Fruit fly (Drosophila melanogaster) whole organism, embryonic: ENCODE results near the gene velo.

Source experiments
- Ada2b ChIP-seq: fragments of 200-800 bp; sonication (Bioruptor generic); IDR thresholded peaks from 2 replicates; pipeline ENCODE4 v1.3.6; 2022; ENCODE audit warnings: missing biosample characterization, missing genetic modification characterization
- CG1024 ChIP-seq: fragments of 200-800 bp; sonication (Bioruptor generic); IDR thresholded peaks from 2 replicates; pipeline ENCODE4 v1.3.6; 2022; ENCODE audit warnings: missing biosample characterization, missing genetic modification characterization
- CG15514 ChIP-seq: fragments of 200-800 bp; sonication (Bioruptor generic); optimal IDR thresholded peaks from 3 replicates; lab custom pipeline; 2017; ENCODE audit warnings: missing biosample characterization, missing genetic modification characterization, mild to moderate bottlenecking, moderate library complexity, missing genetic modification reagents
- CG1603 ChIP-seq: fragments of 200-800 bp; sonication (Bioruptor generic); optimal IDR thresholded peaks from 2 replicates; lab custom pipeline; 2019; ENCODE audit warnings: missing biosample characterization, mild to moderate bottlenecking, missing genetic modification characterization, moderate library complexity
- CG17802 ChIP-seq: fragments of 200-800 bp; sonication (Bioruptor generic); optimal IDR thresholded peaks from 2 replicates; lab custom pipeline; 2018; ENCODE audit warnings: missing biosample characterization, mild to moderate bottlenecking, missing genetic modification characterization, moderate library complexity
- CG31224 ChIP-seq: fragments of 200-800 bp; sonication (Bioruptor generic); IDR thresholded peaks from 2 replicates; pipeline ENCODE4 v1.3.6; 2022; ENCODE audit warnings: missing biosample characterization, missing genetic modification characterization
- CG34224 ChIP-seq: fragments of 200-800 bp; sonication (Bioruptor generic); IDR thresholded peaks from 3 replicates; pipeline ENCODE4 v1.3.6; 2022; ENCODE audit warnings: missing biosample characterization, missing genetic modification characterization; ENCODE audit not compliant: partially characterized antibody
- CG3726 ChIP-seq: fragments of 200-800 bp; sonication (Bioruptor generic); IDR thresholded peaks from 3 replicates; pipeline ENCODE4, ENCODE4 v1.3.6; 2022; ENCODE audit warnings: missing biosample characterization, missing genetic modification characterization
- CG6175 ChIP-seq: fragments of 200-800 bp; sonication (Bioruptor generic); IDR thresholded peaks from 3 replicates; pipeline ENCODE4 v1.3.6; 2022; ENCODE audit warnings: missing biosample characterization, missing genetic modification characterization
- CG6791 ChIP-seq: fragments of 200-800 bp; sonication (Bioruptor generic); IDR thresholded peaks from 3 replicates; pipeline ENCODE4 v1.3.6; 2022; ENCODE audit warnings: missing biosample characterization, missing genetic modification characterization; ENCODE audit not compliant: partially characterized antibody
- CG7271 ChIP-seq: fragments of 200-800 bp; sonication (Bioruptor generic); optimal IDR thresholded peaks from 2 replicates; lab custom pipeline; 2018; ENCODE audit warnings: missing biosample characterization, mild to moderate bottlenecking, missing genetic modification characterization, moderate library complexity
- CG7556 ChIP-seq: fragments of 200-800 bp; sonication (Bioruptor generic); optimal IDR thresholded peaks from 2 replicates; lab custom pipeline; 2017; ENCODE audit warnings: missing biosample characterization, mild to moderate bottlenecking, missing genetic modification characterization
- CG7786 ChIP-seq: fragments of 200-800 bp; sonication (Bioruptor generic); optimal IDR thresholded peaks from 2 replicates; lab custom pipeline; 2016; ENCODE audit warnings: missing biosample characterization, missing genetic modification characterization
- CG8944 ChIP-seq: fragments of 200-800 bp; sonication (Bioruptor generic); optimal IDR thresholded peaks from 3 replicates; lab custom pipeline; 2016; ENCODE audit warnings: missing biosample characterization, missing genetic modification characterization
- CG9797 ChIP-seq: fragments of 200-800 bp; sonication (Bioruptor generic); optimal IDR thresholded peaks from 3 replicates; lab custom pipeline; 2018; ENCODE audit warnings: missing biosample characterization, mild to moderate bottlenecking, missing genetic modification characterization
- CoRest ChIP-seq: fragments of 200-800 bp; sonication (Bioruptor generic); optimal IDR thresholded peaks from 3 replicates; lab custom pipeline; 2018; ENCODE audit warnings: missing biosample characterization, mild to moderate bottlenecking, missing genetic modification characterization, moderate library complexity
- D19A ChIP-seq: fragments of 200-800 bp; optimal IDR thresholded peaks from 3 replicates; lab custom pipeline; 2019; ENCODE audit warnings: missing biosample characterization, mild to moderate bottlenecking, missing genetic modification characterization, moderate library complexity
- Dad ChIP-seq: fragments of 200-800 bp; sonication (Bioruptor generic); optimal IDR thresholded peaks from 3 replicates; lab custom pipeline; 2016; ENCODE audit warnings: missing biosample characterization, missing genetic modification characterization
- Dfd ChIP-seq, 2 experiments: fragments of >200 bp; optimal IDR thresholded peaks; 2 replicates each; lab custom pipeline; 2017; ENCODE audit warnings: missing biosample characterization in 2 of 2, missing genetic modification characterization in 2 of 2
- ERR ChIP-seq: fragments of 200-800 bp; sonication (Bioruptor generic); optimal IDR thresholded peaks from 2 replicates; lab custom pipeline; 2016; ENCODE audit warnings: missing biosample characterization, missing genetic modification characterization
- Eip74EF ChIP-seq, 2 experiments: fragments of 200-800 bp in 1 of 2; fragments of >200 bp in 1 of 2; sonication (Bioruptor generic) in 1 of 2; optimal IDR thresholded peaks; 2 replicates each; lab custom pipeline; 2017 to 2019; ENCODE audit warnings: missing biosample characterization in 2 of 2, missing genetic modification characterization in 2 of 2, mild to moderate bottlenecking in 1 of 2, moderate library complexity in 1 of 2
- H2.0 ChIP-seq: fragments of 200-800 bp; sonication (Bioruptor generic); IDR thresholded peaks from 2 replicates; pipeline ENCODE4 v1.3.6; 2022; ENCODE audit warnings: missing biosample characterization, missing genetic modification characterization
- HLHmδ ChIP-seq: fragments of 200-800 bp; sonication (Bioruptor generic); optimal IDR thresholded peaks from 2 replicates; lab custom pipeline; 2018; ENCODE audit warnings: missing biosample characterization, mild to moderate bottlenecking, missing genetic modification characterization, moderate library complexity
- Lhr ChIP-seq: fragments of 200-800 bp; sonication (Bioruptor generic); optimal IDR thresholded peaks from 3 replicates; lab custom pipeline; 2017; ENCODE audit warnings: mild to moderate bottlenecking, missing biosample characterization, missing genetic modification reagents, missing genetic modification characterization
- Lim3 ChIP-seq: fragments of 200-800 bp; sonication (Bioruptor generic); IDR thresholded peaks from 2 replicates; pipeline ENCODE4 v1.3.6; 2022; ENCODE audit warnings: missing biosample characterization, missing genetic modification characterization
- Nf-YA ChIP-seq: fragments of 200-800 bp; sonication (Bioruptor generic); IDR thresholded peaks from 2 replicates; pipeline ENCODE4 v1.3.6; 2022; ENCODE audit warnings: missing biosample characterization, missing genetic modification characterization
- Opbp ChIP-seq: fragments of 200-800 bp; sonication (Bioruptor generic); IDR thresholded peaks from 3 replicates; pipeline ENCODE4 v1.3.6; 2022; ENCODE audit warnings: missing biosample characterization, missing genetic modification characterization; ENCODE audit not compliant: partially characterized antibody
- Rx ChIP-seq: fragments of 200-800 bp; sonication (Bioruptor generic); IDR thresholded peaks from 2 replicates; pipeline ENCODE4 v1.3.6; 2022; ENCODE audit warnings: missing biosample characterization, missing genetic modification characterization
- Trl ChIP-seq, 3 experiments: fragments of >200 bp in 2 of 3; fragments of 200-800 bp in 1 of 3; sonication (Bioruptor generic) in 1 of 3; optimal IDR thresholded peaks; 2 replicates in 1 of 3; 3 replicates in 2 of 3; lab custom pipeline; 2016 to 2017; ENCODE audit warnings: missing biosample characterization in 1 of 3, missing genetic modification characterization in 1 of 3
- dysf ChIP-seq: fragments of 200-800 bp; sonication (Bioruptor generic); IDR thresholded peaks from 3 replicates; pipeline ENCODE4 v1.3.6; 2022; ENCODE audit warnings: missing biosample characterization, missing genetic modification characterization
- emc ChIP-seq: fragments of 200-800 bp; sonication (Bioruptor generic); optimal IDR thresholded peaks from 2 replicates; lab custom pipeline; 2016; ENCODE audit warnings: missing biosample characterization, missing genetic modification characterization
- eve ChIP-seq, 2 experiments: fragments of >200 bp; optimal IDR thresholded peaks; 2 replicates each; lab custom pipeline; 2017; ENCODE audit warnings: missing biosample characterization in 2 of 2, missing genetic modification characterization in 2 of 2
- fd102C ChIP-seq: fragments of 200-800 bp; sonication (Bioruptor generic); optimal IDR thresholded peaks from 2 replicates; lab custom pipeline; 2018; ENCODE audit warnings: missing biosample characterization, mild to moderate bottlenecking, missing genetic modification characterization, moderate library complexity
- inv ChIP-seq: fragments of 200-800 bp; sonication (Bioruptor generic); IDR thresholded peaks from 2 replicates; pipeline ENCODE4 v1.3.6; 2022; ENCODE audit warnings: missing biosample characterization, missing genetic modification characterization; ENCODE audit not compliant: partially characterized antibody
- ken ChIP-seq: fragments of 200-800 bp; sonication (Bioruptor generic); IDR thresholded peaks from 3 replicates; pipeline ENCODE4 v1.3.6; 2022; ENCODE audit warnings: missing biosample characterization, missing genetic modification characterization
- knrl ChIP-seq: fragments of 200-800 bp; sonication (Bioruptor generic); IDR thresholded peaks from 3 replicates; pipeline ENCODE4 v1.3.6; 2022; ENCODE audit warnings: missing biosample characterization, missing genetic modification characterization; ENCODE audit not compliant: partially characterized antibody
- lilli ChIP-seq: fragments of 200-800 bp; sonication (Bioruptor generic); optimal IDR thresholded peaks from 3 replicates; lab custom pipeline; 2016; ENCODE audit warnings: missing biosample characterization, missing genetic modification characterization
- lov ChIP-seq, 2 experiments: fragments of 200-800 bp in 1 of 2; fragments of >200 bp in 1 of 2; sonication (Bioruptor generic) in 1 of 2; IDR thresholded peaks in 1 of 2; optimal IDR thresholded peaks in 1 of 2; 2 replicates in 1 of 2; 3 replicates in 1 of 2; pipeline versions ENCODE4 v1.3.6 to Lab custom; 2017 to 2022; ENCODE audit warnings: missing biosample characterization in 1 of 2, missing genetic modification characterization in 1 of 2
- nerfin-1 ChIP-seq: fragments of 200-800 bp; sonication (Bioruptor generic); optimal IDR thresholded peaks from 3 replicates; lab custom pipeline; 2019; ENCODE audit warnings: missing biosample characterization, mild to moderate bottlenecking, missing genetic modification characterization, moderate library complexity
- nom ChIP-seq: fragments of 200-800 bp; sonication (Bioruptor generic); optimal IDR thresholded peaks from 2 replicates; lab custom pipeline; 2017; ENCODE audit warnings: missing biosample characterization, missing genetic modification characterization, mild to moderate bottlenecking, moderate library complexity, missing genetic modification reagents
- otp ChIP-seq: fragments of 200-800 bp; sonication (Bioruptor generic); IDR thresholded peaks from 3 replicates; pipeline ENCODE4, ENCODE4 v1.3.6; 2022; ENCODE audit warnings: missing biosample characterization, missing genetic modification characterization
- pb ChIP-seq: fragments of 200-800 bp; sonication (Bioruptor generic); optimal IDR thresholded peaks from 3 replicates; lab custom pipeline; 2016; ENCODE audit warnings: missing biosample characterization, missing genetic modification characterization
- phol ChIP-seq: fragments of 200-800 bp; sonication (Bioruptor generic); optimal IDR thresholded peaks from 3 replicates; lab custom pipeline; 2018; ENCODE audit warnings: missing biosample characterization, mild to moderate bottlenecking, missing genetic modification characterization, moderate library complexity
- sc ChIP-seq, 3 experiments: fragments of >200 bp in 2 of 3; fragments of 200-800 bp in 1 of 3; sonication (Bioruptor generic) in 1 of 3; optimal IDR thresholded peaks; 2 replicates in 2 of 3; 3 replicates in 1 of 3; lab custom pipeline; 2017; ENCODE audit warnings: mild to moderate bottlenecking in 1 of 3, missing biosample characterization in 1 of 3, missing genetic modification characterization in 1 of 3, missing genetic modification reagents in 1 of 3
- sd ChIP-seq: fragments of 200-800 bp; sonication (Bioruptor generic); optimal IDR thresholded peaks from 3 replicates; lab custom pipeline; 2018; ENCODE audit warnings: missing biosample characterization, mild to moderate bottlenecking, missing genetic modification characterization, moderate library complexity
- slou ChIP-seq: fragments of 200-800 bp; sonication (Bioruptor generic); optimal IDR thresholded peaks from 3 replicates; lab custom pipeline; 2016; ENCODE audit warnings: missing biosample characterization, missing genetic modification characterization
- stc ChIP-seq: fragments of 200-800 bp; sonication (Bioruptor generic); IDR thresholded peaks from 2 replicates; pipeline ENCODE4 v1.3.6; 2022; ENCODE audit warnings: missing biosample characterization, missing genetic modification characterization
- toy ChIP-seq: fragments of 200-800 bp; sonication (Bioruptor generic); IDR thresholded peaks from 2 replicates; pipeline ENCODE4 v1.3.6; 2022; ENCODE audit warnings: missing biosample characterization, missing genetic modification characterization

Gene velo

dm6 chr3L:6789788-6790325, 37.3 kb upstream of the velo start, which contains the start of gene vvl (continued):
- TF ChIP-seq CG8944 = no peak
- peak; percentile 29 for TF ChIP-seq nom
- TF ChIP-seq D19A (tag; lab: Kevin White, UChicago) = no peak
- 0 out of 3 replicates have a peak, but pooled peaks have one; percentile 52 for TF ChIP-seq otp (GFP tag; lab: Robert Waterston, UW)
- TF ChIP-seq phol (tag; lab: Kevin White, UChicago) = no peak
- no peak for TF ChIP-seq CG17802 (tag; lab: Kevin White, UChicago)
- TF ChIP-seq Nf-YA = peak; percentile 93
- TF ChIP-seq Eip74EF (GFP tag; optimal IDR thresholded peaks at IDR 0.05; lab: Kevin White, UChicago) = no peak
- no peak for TF ChIP-seq Lim3 (GFP tag; lab: Robert Waterston, UW)
- TF ChIP-seq inv (GFP tag; lab: Robert Waterston, UW) = peak; percentile 30; the same call in 1 of the 2 replicates
- peak; percentile 30 to 61 for TF ChIP-seq Trl (optimal IDR thresholded peaks at IDR 0.05; lab: Kevin White, UChicago)
- no peak for TF ChIP-seq Trl (GFP tag; optimal IDR thresholded peaks at IDR 0.05; lab: Kevin White, UChicago)
- no peak for TF ChIP-seq fd102C (GFP tag; lab: Kevin White, UChicago)
- peak; percentile 34; the same call in 1 of the 3 replicates for TF ChIP-seq CG6791 (GFP tag; lab: Robert Waterston, UW)
- no peak for TF ChIP-seq CG6175 (GFP tag; lab: Robert Waterston, UW)
- no peak for TF ChIP-seq slou (GFP tag; lab: Kevin White, UChicago)
- TF ChIP-seq ERR (GFP tag; lab: Kevin White, UChicago) = no peak
- peak; percentile 94 for TF ChIP-seq nerfin-1 (tag; lab: Kevin White, UChicago)
- no peak for TF ChIP-seq emc (GFP tag; lab: Kevin White, UChicago)
- TF ChIP-seq lilli = no peak
- TF ChIP-seq CG7786 (GFP tag; lab: Kevin White, UChicago) = no peak
- no peak for TF ChIP-seq CG34224 (GFP tag; lab: Robert Waterston, UW)
- TF ChIP-seq CG3726 = no peak
- no peak for TF ChIP-seq toy (GFP tag; lab: Robert Waterston, UW)
- peak; percentile 48; the same call in 1 of the 3 replicates for TF ChIP-seq Opbp
- no peak for TF ChIP-seq CG15514 (GFP tag; lab: Kevin White, UChicago)
- no peak for TF ChIP-seq Dfd (GFP tag; optimal IDR thresholded peaks at IDR 0.05; lab: Kevin White, UChicago)
- TF ChIP-seq Lhr (GFP tag; lab: Kevin White, UChicago) = no peak
- TF ChIP-seq HLHmδ (GFP tag; lab: Kevin White, UChicago) = peak; percentile 54
- peak; percentile 73 for TF ChIP-seq sd (tag; lab: Kevin White, UChicago)
- no peak for TF ChIP-seq pb (GFP tag; lab: Kevin White, UChicago)
- TF ChIP-seq CG7556 (GFP tag; lab: Kevin White, UChicago) = no peak
- TF ChIP-seq sc (optimal IDR thresholded peaks at IDR 0.05; lab: Kevin White, UChicago) = no peak
- no peak for TF ChIP-seq sc (GFP tag; optimal IDR thresholded peaks at IDR 0.05; lab: Kevin White, UChicago)
- no peak for TF ChIP-seq CG1603 (tag; lab: Kevin White, UChicago)
- peak; percentile 46; the same call in 1 of the 2 replicates for TF ChIP-seq stc
- TF ChIP-seq ken = no peak
- no peak for TF ChIP-seq CG31224 (GFP tag; lab: Robert Waterston, UW)
- no peak for TF ChIP-seq Rx (GFP tag; lab: Robert Waterston, UW)
- no peak for TF ChIP-seq Ada2b
- peak; percentile 32 for TF ChIP-seq CoRest
- TF ChIP-seq Dad (GFP tag; lab: Kevin White, UChicago) = no peak
- no peak for TF ChIP-seq CG1024 (GFP tag; lab: Robert Waterston, UW)
- no peak for TF ChIP-seq eve (GFP tag; optimal IDR thresholded peaks at IDR 0.05; lab: Kevin White, UChicago)
- no peak for TF ChIP-seq CG9797
- no peak for TF ChIP-seq CG7271 (tag; lab: Kevin White, UChicago)
- TF ChIP-seq dysf (GFP tag; lab: Robert Waterston, UW) = no peak
- no peak for TF ChIP-seq lov (optimal IDR thresholded peaks at IDR 0.05; lab: Kevin White, UChicago)
- 0 out of 3 replicates have a peak, but pooled peaks have one; percentile 3 for TF ChIP-seq lov (GFP tag; IDR thresholded peaks at IDR 0.05; lab: Robert Waterston, UW)
- TF ChIP-seq H2.0 (GFP tag; lab: Robert Waterston, UW) = no peak
- TF ChIP-seq knrl (GFP tag; lab: Robert Waterston, UW) = peak; percentile 29; the same call in 1 of the 3 replicates
